Worm (Caenorhabditis elegans) whole organism, L4/young adult: Measurements from ENCODE around the gene Y55F3C.17.

Experiments used
- W03F9.2 ChIP-seq: fragments of 150-350 bp; optimal IDR thresholded peaks from 2 replicates; lab custom pipeline; 2014; ENCODE audit warnings: missing biosample characterization, missing genetic modification characterization
- dao-5 ChIP-seq: sonication (generic microtip); optimal IDR thresholded peaks from 2 replicates; lab custom pipeline; 2016; ENCODE audit warnings: missing genotype, missing genetic modification characterization, moderate library complexity, missing compliant biosample characterization
- him-1 ChIP-seq: sonication (generic microtip); optimal IDR thresholded peaks from 2 replicates; lab custom pipeline; 2016; ENCODE audit warnings: missing genotype, missing genetic modification reagents, missing genetic modification characterization, missing compliant biosample characterization

Gene Y55F3C.17

ce11 chrIV:676280-676679 is 21.9 kb downstream of the Y55F3C.17 start, which contains the start of gene K11H12.5:
K11H12.5 (plus strand) TSS chrIV:676580.
- TF ChIP-seq dao-5 (tag; lab: Kevin White, UChicago) (no peak), W03F9.2 (tag; lab: Kevin White, UChicago) (no peak), him-1 (no peak)

ce11 chrIV:675471-676159 is 22.6 kb downstream of the Y55F3C.17 start, which contains the start of the genes K11H12.4 and K11H12.10:
K11H12.4 (minus strand) TSS chrIV:675883.
K11H12.10 (plus strand) TSS chrIV:676075.
- TF ChIP-seq dao-5 (tag; lab: Kevin White, UChicago) (no peak), W03F9.2 (tag; lab: Kevin White, UChicago) (no peak), him-1 (no peak)

DNA sequence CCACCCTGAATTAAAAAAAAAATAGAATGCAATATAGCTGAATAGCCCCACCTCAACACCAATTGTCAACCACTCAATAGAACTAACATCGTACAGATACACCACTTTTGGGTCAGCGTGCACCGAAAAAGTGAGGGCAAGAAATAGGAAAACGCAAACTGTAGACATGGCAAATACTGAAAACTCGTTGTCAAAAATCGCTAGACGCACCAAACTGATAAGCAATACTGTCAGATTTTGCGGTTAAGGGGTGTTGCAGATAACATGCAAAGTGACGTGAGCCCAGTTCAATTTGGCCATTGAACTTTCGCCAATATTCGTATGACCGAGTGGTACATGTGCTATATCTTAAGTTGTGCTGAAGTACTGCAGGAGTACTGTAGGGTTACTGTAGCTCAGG is 24.9 kb downstream of the Y55F3C.17 start, which contains the start of gene K11H12.3:
Gene K11H12.3 (minus strand): TSS at position 168 of the 400 bp plus-strand sequence.
- TF ChIP-seq him-1 (no peak), W03F9.2 (tag; lab: Kevin White, UChicago) (no peak), dao-5 (tag; lab: Kevin White, UChicago) (no peak)

DNA sequence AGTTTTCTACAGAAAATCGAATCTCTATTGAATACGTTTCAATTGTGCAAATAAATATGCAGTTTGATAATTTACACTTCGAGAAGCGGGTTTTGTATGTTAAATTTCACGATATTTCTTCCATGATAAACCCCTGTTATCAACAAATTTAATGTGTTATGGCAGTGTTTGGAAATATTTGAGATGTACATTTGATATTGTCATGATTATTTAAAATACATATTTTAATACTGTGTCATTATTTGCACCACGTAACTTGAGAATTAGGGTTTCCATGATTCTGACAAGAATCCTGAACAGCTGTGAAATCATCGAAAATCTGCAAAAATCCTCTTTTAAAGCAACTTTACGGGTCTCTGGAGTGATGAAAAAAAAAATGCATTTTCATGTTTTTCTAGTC is 27.7 kb downstream of the Y55F3C.17 start, which contains the start of gene K11H12.11:
Gene K11H12.11 (minus strand): TSS at position 101 of the 400 bp plus-strand sequence.
- no peak for TF ChIP-seq dao-5 (tag; lab: Kevin White, UChicago)
- TF ChIP-seq W03F9.2 (tag; lab: Kevin White, UChicago) = no peak
- TF ChIP-seq him-1 = no peak

DNA sequence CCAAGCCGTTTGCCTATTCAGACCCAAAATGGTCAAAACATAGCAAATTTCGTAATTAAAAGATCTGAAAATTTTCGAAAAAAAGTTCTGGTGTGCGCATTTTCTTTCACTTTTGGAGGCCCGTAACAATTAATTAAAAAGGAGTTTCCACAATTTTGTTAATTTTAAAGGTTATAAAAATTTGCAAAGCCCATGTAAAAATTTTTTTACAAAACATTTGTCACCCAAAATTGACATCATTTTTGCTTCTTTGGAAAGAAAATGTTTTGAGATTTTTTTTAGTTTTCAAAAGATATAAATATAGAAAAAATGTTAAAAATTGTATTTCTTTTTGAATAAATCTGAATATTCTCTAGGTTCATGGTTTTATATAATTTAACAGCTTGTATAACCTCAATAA is 31.2 kb downstream of the Y55F3C.17 start, which contains the start of gene K11H12.6:
Gene K11H12.6 (plus strand): TSS at position 301 of the 400 bp plus-strand sequence.
- no peak for TF ChIP-seq him-1
- TF ChIP-seq W03F9.2 (tag; lab: Kevin White, UChicago) = no peak
- TF ChIP-seq dao-5 (tag; lab: Kevin White, UChicago) = no peak

ce11 chrIV:665225-665624 is 33.0 kb downstream of the Y55F3C.17 start, which contains the start of gene K11H12.7:
K11H12.7 (plus strand) TSS chrIV:665525.
- no peak for TF ChIP-seq him-1
- TF ChIP-seq dao-5 (tag; lab: Kevin White, UChicago) = no peak
- TF ChIP-seq W03F9.2 (tag; lab: Kevin White, UChicago) = no peak

DNA sequence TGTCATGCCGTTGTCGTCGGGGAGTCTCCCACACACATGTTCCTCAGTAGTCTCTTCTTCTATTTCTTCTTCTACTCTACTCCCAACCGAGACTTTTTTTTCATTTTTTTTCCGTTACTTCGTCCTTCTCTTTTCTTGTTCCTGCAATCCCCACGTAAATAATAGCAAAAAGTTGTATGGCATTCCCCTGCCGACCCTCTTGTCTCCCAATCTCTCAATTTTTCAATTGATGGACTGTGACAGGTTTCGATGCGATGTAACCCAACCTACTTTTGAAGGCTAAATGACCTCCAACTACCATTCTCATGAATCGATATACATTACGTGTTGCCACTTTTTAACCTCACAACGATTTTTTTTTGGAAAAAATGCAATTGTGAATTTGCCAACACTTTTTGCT is 34.1 kb downstream of the Y55F3C.17 start:
- TF ChIP-seq dao-5 (tag; lab: Kevin White, UChicago) (no peak), him-1 (no peak), W03F9.2 (tag; lab: Kevin White, UChicago) (no peak)

ce11 chrIV:661623-662022 is 36.6 kb downstream of the Y55F3C.17 start:
- no peak for TF ChIP-seq him-1
- no peak for TF ChIP-seq W03F9.2 (tag; lab: Kevin White, UChicago)
- no peak for TF ChIP-seq dao-5 (tag; lab: Kevin White, UChicago)

- TF ChIP-seq W03F9.2 (tag; lab: Kevin White, UChicago) (no peak), dao-5 (tag; lab: Kevin White, UChicago) (no peak), him-1 (no peak)
These were observed 38.6 kb downstream of the Y55F3C.17 start for ce11 chrIV:659585-659984.

- no peak for TF ChIP-seq dao-5 (tag; lab: Kevin White, UChicago)
- no peak for TF ChIP-seq W03F9.2 (tag; lab: Kevin White, UChicago)
- TF ChIP-seq him-1 = no peak
These were observed 39.6 kb downstream of the Y55F3C.17 start for ce11 chrIV:658497-659177.

DNA sequence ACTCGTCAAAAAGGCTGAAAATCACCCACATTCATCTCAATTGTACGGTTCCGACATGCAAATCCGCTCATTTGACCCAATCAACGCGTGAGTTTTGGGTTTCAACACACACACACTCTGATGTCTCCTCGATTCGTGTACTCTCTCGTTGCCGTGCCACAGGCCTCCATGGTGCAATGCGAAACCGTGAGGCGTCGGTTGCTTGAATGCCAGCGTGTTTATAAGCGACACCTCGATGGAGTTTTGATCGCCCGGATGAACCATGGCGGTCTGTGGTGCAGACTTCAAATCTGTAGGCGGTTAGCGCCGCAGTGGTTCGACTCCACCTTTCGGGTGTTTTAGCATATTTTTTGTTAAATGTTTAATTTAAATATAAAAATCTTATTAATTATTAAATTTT is 40.3 kb downstream of the Y55F3C.17 start:
- TF ChIP-seq dao-5 (tag; lab: Kevin White, UChicago) = no peak
- no peak for TF ChIP-seq W03F9.2 (tag; lab: Kevin White, UChicago)
- no peak for TF ChIP-seq him-1

- TF ChIP-seq him-1 (no peak), W03F9.2 (tag; lab: Kevin White, UChicago) (no peak)
These were observed 41.2 kb downstream of the Y55F3C.17 start for ce11 chrIV:657046-657445.

DNA sequence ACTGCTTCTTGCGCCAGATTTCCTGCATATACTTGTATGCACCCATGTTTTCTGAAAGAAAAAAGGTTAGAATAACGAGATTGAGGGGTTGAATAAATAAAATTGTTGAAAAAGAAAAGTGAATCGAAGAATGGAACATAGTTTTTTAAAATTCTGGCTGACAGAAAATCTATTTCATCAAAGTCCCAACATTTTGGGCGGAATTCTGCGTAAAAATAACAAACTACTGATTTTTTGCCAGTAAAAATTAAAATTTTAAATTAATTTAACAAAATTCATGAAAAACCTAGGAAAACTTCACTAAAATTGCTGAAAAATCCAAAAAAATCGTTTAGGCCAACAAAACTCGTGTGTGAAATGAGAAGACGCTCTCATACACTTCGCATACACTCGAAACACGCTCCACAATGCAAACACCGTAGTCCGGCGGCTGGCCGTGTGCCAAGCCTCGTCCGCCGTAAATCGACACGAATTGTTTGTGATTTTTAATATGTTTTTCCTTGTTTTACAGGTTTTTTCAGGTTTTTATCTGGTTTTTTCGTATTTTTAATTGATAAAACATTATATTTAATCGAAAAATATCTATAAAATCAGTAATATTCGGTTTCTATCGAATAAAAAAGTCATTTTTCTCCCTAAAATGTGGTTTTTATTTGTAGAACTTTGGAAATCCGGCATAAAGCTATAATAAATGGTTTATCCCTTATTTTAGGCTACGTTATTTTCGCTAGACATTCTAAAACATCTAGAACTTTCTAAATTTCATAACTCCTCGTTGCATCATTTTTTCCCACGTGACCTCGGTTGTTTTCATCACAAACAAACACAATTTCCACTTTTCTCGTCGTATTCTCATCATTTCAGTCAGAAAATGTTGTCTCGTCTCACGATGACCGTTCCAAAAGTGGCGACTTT is 43.4 kb downstream of the Y55F3C.17 start, which contains the start of the genes rpl-15 and K11H12.8:
Gene rpl-15 (minus strand): TSS at position 51 of the 915 bp plus-strand sequence.
Gene K11H12.8 (plus strand): TSS at position 865 of the 915 bp plus-strand sequence.
- TF ChIP-seq dao-5 (tag; lab: Kevin White, UChicago) (peak; percentile 83), him-1 (peak; percentile 100), W03F9.2 (tag; lab: Kevin White, UChicago) (peak; percentile 99)
